Worm (Caenorhabditis elegans) whole organism, early embryonic: ENCODE results near the gene T04A11.4.

Experiments used
- B0310.2 ChIP-seq: sonication (generic microtip); optimal IDR thresholded peaks from 2 replicates; lab custom pipeline; 2016; ENCODE audit warnings: mild to moderate bottlenecking, missing genetic modification characterization, missing compliant biosample characterization
- F13C5.2 ChIP-seq: sonication (generic microtip); optimal IDR thresholded peaks from 2 replicates; lab custom pipeline; 2017; ENCODE audit warnings: mild to moderate bottlenecking, missing genetic modification characterization, inconsistent platforms, missing compliant biosample characterization
- aly-1 ChIP-seq: sonication (generic microtip); optimal IDR thresholded peaks from 2 replicates; lab custom pipeline; 2016; ENCODE audit warnings: missing genetic modification characterization, missing compliant biosample characterization
- ama-1 ChIP-seq: fragments of 150-350 bp; optimal IDR thresholded peaks from 2 replicates; lab custom pipeline; 2014
- ceh-13 ChIP-seq: fragments of 200-800 bp; sonication (Bioruptor generic); optimal IDR thresholded peaks from 2 replicates; lab custom pipeline; 2018; ENCODE audit warnings: mild to moderate bottlenecking, missing genetic modification characterization, missing compliant biosample characterization
- ceh-36 ChIP-seq: sonication (generic microtip); optimal IDR thresholded peaks from 2 replicates; lab custom pipeline; 2016; ENCODE audit warnings: missing genetic modification characterization, inconsistent platforms, missing compliant biosample characterization
- ets-7 ChIP-seq: sonication (generic microtip); optimal IDR thresholded peaks from 2 replicates; lab custom pipeline; 2016; ENCODE audit warnings: missing genotype, missing genetic modification characterization, missing compliant biosample characterization
- flt-1 ChIP-seq: fragments of 200-800 bp; sonication (Bioruptor generic); IDR thresholded peaks from 2 replicates; pipeline ENCODE4 v1.3.6; 2022; ENCODE audit warnings: missing genetic modification characterization, missing compliant biosample characterization
- hmbx-1 ChIP-seq: sonication (generic microtip); optimal IDR thresholded peaks from 2 replicates; lab custom pipeline; 2016; ENCODE audit warnings: mild to moderate bottlenecking, missing genetic modification characterization, missing compliant biosample characterization
- hmg-4 ChIP-seq: fragments of 200-800 bp; sonication (Bioruptor generic); optimal IDR thresholded peaks from 2 replicates; lab custom pipeline; 2018; ENCODE audit warnings: mild to moderate bottlenecking, missing genetic modification characterization, missing compliant biosample characterization
- hnd-1 ChIP-seq: sonication (generic microtip); optimal IDR thresholded peaks from 2 replicates; lab custom pipeline; 2016; ENCODE audit warnings: missing genetic modification characterization, missing compliant biosample characterization
- pes-1 ChIP-seq: fragments of 200-800 bp; sonication (Bioruptor generic); IDR thresholded peaks from 2 replicates; pipeline ENCODE4 v1.3.6; 2022; ENCODE audit warnings: missing genetic modification reagents, missing genetic modification characterization, missing compliant biosample characterization
- scrt-1 ChIP-seq: fragments of 200-800 bp; sonication (Bioruptor generic); IDR thresholded peaks from 2 replicates; pipeline ENCODE4 v1.3.6; 2022; ENCODE audit warnings: missing genetic modification characterization, missing compliant biosample characterization
- sea-1 ChIP-seq: fragments of 200-800 bp; sonication (Bioruptor generic); conservative IDR thresholded peaks from 2 replicates; pipeline ENCODE4 v1.3.6; 2022; ENCODE audit warnings: missing genetic modification characterization, missing compliant biosample characterization
- tbx-11 ChIP-seq: fragments of 200-800 bp; sonication (Bioruptor generic); IDR thresholded peaks from 2 replicates; pipeline ENCODE4 v1.3.6; 2022; ENCODE audit warnings: missing genetic modification characterization, missing compliant biosample characterization
- tbx-37 ChIP-seq: fragments of 200-800 bp; sonication (Bioruptor generic); conservative IDR thresholded peaks from 2 replicates; pipeline ENCODE4 v1.3.6; 2022; ENCODE audit warnings: missing genetic modification reagents, missing genetic modification characterization, missing compliant biosample characterization
- tra-4 ChIP-seq: sonication (generic microtip); optimal IDR thresholded peaks from 2 replicates; lab custom pipeline; 2017; ENCODE audit warnings: missing genetic modification characterization, missing compliant biosample characterization

Gene T04A11.4

DNA sequence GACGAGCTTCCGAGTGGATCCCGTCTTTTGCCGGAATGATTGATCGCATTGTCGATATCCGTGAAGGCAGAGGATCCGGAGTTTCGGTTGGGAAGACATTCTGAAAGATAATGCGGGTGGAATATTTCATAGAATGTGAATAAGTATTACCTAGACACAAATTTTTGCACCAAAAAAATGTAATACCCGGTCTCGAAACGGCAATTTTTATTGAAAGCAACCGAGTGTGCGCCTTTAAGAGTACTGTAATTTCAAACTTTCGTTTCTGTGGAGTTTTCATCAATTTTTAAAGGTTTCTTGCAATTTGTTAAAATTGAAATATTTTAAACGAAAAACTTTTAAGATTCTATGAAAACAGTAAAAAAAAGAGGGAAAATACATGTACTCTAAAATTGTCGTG, 40.4 kb downstream of the T04A11.4 start, which contains the start of gene C25G4.2:
C25G4.2 (minus strand) TSS at position 100 of the 400 bp plus-strand sequence.
- no peak for TF ChIP-seq F13C5.2 (tag; lab: Kevin White, UChicago)
- TF ChIP-seq flt-1 (GFP tag; lab: Robert Waterston, UW): no peak
- no peak for TF ChIP-seq ama-1
- TF ChIP-seq pes-1 (GFP tag; lab: Robert Waterston, UW): no peak
- no peak for TF ChIP-seq ets-7 (tag; lab: Kevin White, UChicago)
- no peak for TF ChIP-seq ceh-13
- no peak for TF ChIP-seq tbx-37 (GFP tag; lab: Robert Waterston, UW)
- TF ChIP-seq tra-4 (tag; lab: Kevin White, UChicago): no peak
- TF ChIP-seq tbx-11 (GFP tag; lab: Robert Waterston, UW): no peak
- no peak for TF ChIP-seq B0310.2 (tag; lab: Kevin White, UChicago)
- no peak for TF ChIP-seq hnd-1 (tag; lab: Kevin White, UChicago)
- no peak for TF ChIP-seq ceh-36 (tag; lab: Kevin White, UChicago)
- no peak for TF ChIP-seq hmg-4 (GFP tag; lab: Kevin White, UChicago)

DNA sequence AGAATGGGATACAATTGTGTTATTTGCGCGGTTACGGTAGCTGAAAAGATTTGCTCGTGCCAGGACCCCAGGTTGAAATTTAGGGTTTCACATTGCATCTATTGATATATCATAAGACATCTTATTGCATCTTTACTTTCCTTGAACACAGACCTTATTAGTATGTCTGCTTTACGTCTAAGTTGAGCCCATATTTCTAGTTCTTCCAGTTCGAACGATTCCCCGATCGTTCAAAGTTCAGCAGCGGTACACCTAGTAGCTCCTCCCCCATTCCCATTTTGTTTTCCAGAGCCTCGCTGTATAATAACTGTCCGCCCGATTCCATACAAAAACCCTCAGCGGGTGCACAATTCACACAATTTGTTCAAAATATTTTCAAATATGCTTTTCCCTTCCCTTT, 42.7 kb downstream of the T04A11.4 start, which contains the start of gene C25G4.17:
C25G4.17 (plus strand) TSS at position 301 of the 400 bp plus-strand sequence.
- TF ChIP-seq ceh-36 (tag; lab: Kevin White, UChicago): no peak
- TF ChIP-seq ama-1: no peak
- TF ChIP-seq F13C5.2 (tag; lab: Kevin White, UChicago): no peak
- TF ChIP-seq hmg-4 (GFP tag; lab: Kevin White, UChicago): no peak
- no peak for TF ChIP-seq ets-7 (tag; lab: Kevin White, UChicago)
- TF ChIP-seq sea-1 (GFP tag; lab: Robert Waterston, UW): no peak
- TF ChIP-seq hmbx-1: no peak
- no peak for TF ChIP-seq flt-1 (GFP tag; lab: Robert Waterston, UW)
- TF ChIP-seq tbx-11 (GFP tag; lab: Robert Waterston, UW): no peak
- TF ChIP-seq tbx-37 (GFP tag; lab: Robert Waterston, UW): no peak
- TF ChIP-seq ceh-13: no peak

DNA sequence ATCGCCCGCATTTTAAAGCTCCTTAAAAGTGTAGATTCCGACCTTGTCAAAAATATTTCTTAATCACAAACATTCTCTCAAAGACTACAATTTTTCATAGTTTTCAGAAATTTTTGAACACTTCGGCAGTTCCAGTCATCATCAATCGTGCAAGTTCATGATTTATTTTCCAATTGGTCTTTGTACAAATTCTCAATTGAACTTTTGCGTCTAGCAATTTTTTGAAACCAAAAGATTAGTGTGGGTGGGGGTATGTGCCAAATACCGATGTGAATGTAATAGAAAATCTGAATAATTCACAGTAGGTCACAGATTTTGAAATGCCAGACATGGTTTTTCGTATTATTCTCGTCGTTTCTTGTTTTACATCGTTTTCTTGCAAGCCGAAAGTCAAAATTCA, 46.0 kb downstream of the T04A11.4 start, which contains the start of gene clec-185:
clec-185 (plus strand) TSS at position 301 of the 400 bp plus-strand sequence.
- TF ChIP-seq ets-7 (tag; lab: Kevin White, UChicago) (no peak), tra-4 (tag; lab: Kevin White, UChicago) (no peak), F13C5.2 (tag; lab: Kevin White, UChicago) (no peak), flt-1 (GFP tag; lab: Robert Waterston, UW) (no peak), tbx-37 (GFP tag; lab: Robert Waterston, UW) (no peak), tbx-11 (GFP tag; lab: Robert Waterston, UW) (no peak), ceh-13 (no peak), scrt-1 (GFP tag; lab: Robert Waterston, UW) (no peak), hmg-4 (GFP tag; lab: Kevin White, UChicago) (no peak), hmbx-1 (no peak), ceh-36 (tag; lab: Kevin White, UChicago) (no peak)

DNA sequence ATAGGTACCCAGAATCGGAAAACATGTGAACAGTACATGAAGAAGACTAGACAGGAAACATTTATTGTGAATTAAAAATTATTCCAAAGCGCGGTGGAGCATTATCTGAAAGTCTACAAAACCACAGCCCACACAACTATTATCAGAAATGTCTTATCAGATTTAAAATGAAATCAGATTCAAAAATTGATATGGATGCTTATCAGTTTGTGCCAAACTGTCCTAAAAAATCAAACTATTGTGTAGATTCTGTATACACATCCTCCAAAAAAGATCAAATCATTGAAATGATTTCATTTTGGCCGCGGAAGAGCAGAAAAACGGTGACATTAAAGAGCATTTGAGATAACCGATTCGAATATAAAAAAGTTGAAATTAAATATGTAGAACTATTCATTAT, 48.9 kb downstream of the T04A11.4 start, which contains the start of gene irg-4:
irg-4 (plus strand) TSS at position 392 of the 400 bp plus-strand sequence.
- no peak for TF ChIP-seq aly-1 (tag; lab: Kevin White, UChicago)
- TF ChIP-seq sea-1 (GFP tag; lab: Robert Waterston, UW): no peak
- no peak for TF ChIP-seq F13C5.2 (tag; lab: Kevin White, UChicago)
- TF ChIP-seq tra-4 (tag; lab: Kevin White, UChicago): no peak
- no peak for TF ChIP-seq tbx-11 (GFP tag; lab: Robert Waterston, UW)
- TF ChIP-seq hmbx-1: no peak
- TF ChIP-seq pes-1 (GFP tag; lab: Robert Waterston, UW): no peak
- no peak for TF ChIP-seq ama-1
- no peak for TF ChIP-seq hnd-1 (tag; lab: Kevin White, UChicago)
- TF ChIP-seq B0310.2 (tag; lab: Kevin White, UChicago): no peak
- TF ChIP-seq ceh-13: no peak
- no peak for TF ChIP-seq tbx-37 (GFP tag; lab: Robert Waterston, UW)
- no peak for TF ChIP-seq ets-7 (tag; lab: Kevin White, UChicago)
- no peak for TF ChIP-seq flt-1 (GFP tag; lab: Robert Waterston, UW)
- no peak for TF ChIP-seq ceh-36 (tag; lab: Kevin White, UChicago)
- no peak for TF ChIP-seq hmg-4 (GFP tag; lab: Kevin White, UChicago)
- TF ChIP-seq scrt-1 (GFP tag; lab: Robert Waterston, UW): no peak
